Worm (Caenorhabditis elegans) whole organism, L1 larva: Measurements from ENCODE around the gene C55A6.11.
A peak's percentile ranks its signal among the peaks of the same experiment; 100 is the strongest.

ENCODE experiments used
- C16A3.4 ChIP-seq: fragments of 150-350 bp; optimal IDR thresholded peaks from 2 replicates; lab custom pipeline; 2014; ENCODE audit warnings: missing biosample characterization, missing genetic modification characterization
- C34B4.2 ChIP-seq: sonication (generic microtip); optimal IDR thresholded peaks from 2 replicates; lab custom pipeline; 2017; ENCODE audit warnings: mild to moderate bottlenecking, missing genetic modification characterization, missing compliant biosample characterization
- F16B12.6 ChIP-seq: fragments of 150-350 bp; optimal IDR thresholded peaks from 2 replicates; lab custom pipeline; 2014; ENCODE audit warnings: missing biosample characterization, missing genetic modification characterization
- Y116A8C.19 ChIP-seq: sonication (generic microtip); optimal IDR thresholded peaks from 2 replicates; lab custom pipeline; 2016; ENCODE audit warnings: missing compliant biosample characterization, missing genetic modification characterization, borderline replicate concordance
- blmp-1 ChIP-seq: fragments of 150-350 bp; optimal IDR thresholded peaks from 2 replicates; lab custom pipeline; 2014; ENCODE audit warnings: missing biosample characterization, missing genetic modification characterization
- ceh-63 ChIP-seq: fragments of 200-800 bp; sonication (Bioruptor generic); optimal IDR thresholded peaks from 2 replicates; lab custom pipeline; 2018; ENCODE audit warnings: mild to moderate bottlenecking, missing genetic modification characterization, missing compliant biosample characterization
- ceh-82 ChIP-seq, 3 experiments: fragments of 150-350 bp in 1 of 3; sonication (generic microtip) in 2 of 3; optimal IDR thresholded peaks; 2 replicates each; lab custom pipeline; 2014 to 2017; ENCODE audit warnings: missing biosample characterization in 3 of 3, missing genetic modification characterization in 3 of 3
- ceh-88 ChIP-seq: fragments of 200-800 bp; sonication (Bioruptor generic); IDR thresholded peaks from 2 replicates; pipeline ENCODE4 v1.3.6; 2022; ENCODE audit warnings: missing genetic modification characterization, missing compliant biosample characterization
- dpl-1 ChIP-seq, 3 experiments: fragments of 150-350 bp in 2 of 3; sonication (generic microtip) in 1 of 3; optimal IDR thresholded peaks; 2 replicates each; lab custom pipeline; 2014 to 2017; ENCODE audit warnings: missing biosample characterization in 3 of 3, missing genetic modification characterization in 3 of 3, missing genetic modification reagents in 3 of 3
- dsc-1 ChIP-seq: sonication (generic microtip); optimal IDR thresholded peaks from 2 replicates; lab custom pipeline; 2016; ENCODE audit warnings: mild to moderate bottlenecking, missing genetic modification characterization, missing compliant biosample characterization
- efl-1 ChIP-seq, 4 experiments: fragments of 150-350 bp; optimal IDR thresholded peaks in 3 of 4; peaks in 1 of 4; 1 replicate in 1 of 4; 2 replicates in 3 of 4; lab custom pipeline; 2014; ENCODE audit warnings: missing biosample characterization in 2 of 4, missing genetic modification characterization in 2 of 4, missing genetic modification reagents in 2 of 4
- egl-13 ChIP-seq: sonication (generic microtip); optimal IDR thresholded peaks from 2 replicates; lab custom pipeline; 2016; ENCODE audit warnings: missing genotype, missing genetic modification reagents, missing genetic modification characterization, missing compliant biosample characterization
- ets-5 ChIP-seq: fragments of 200-800 bp; sonication (Bioruptor generic); IDR thresholded peaks from 2 replicates; pipeline ENCODE4 v1.3.6; 2022; ENCODE audit warnings: missing genetic modification characterization, missing compliant biosample characterization
- fkh-10 ChIP-seq: sonication (generic microtip); optimal IDR thresholded peaks from 2 replicates; lab custom pipeline; 2017; ENCODE audit warnings: missing biosample characterization, missing genetic modification reagents, missing genetic modification characterization
- fkh-4 ChIP-seq: sonication (generic microtip); optimal IDR thresholded peaks from 2 replicates; lab custom pipeline; 2016; ENCODE audit warnings: missing compliant biosample characterization, missing genetic modification characterization, borderline replicate concordance
- fkh-8 ChIP-seq: sonication (generic microtip); optimal IDR thresholded peaks from 2 replicates; lab custom pipeline; 2016; ENCODE audit warnings: mild to moderate bottlenecking, missing genetic modification characterization, missing compliant biosample characterization
- fos-1 ChIP-seq: fragments of 150-350 bp; optimal IDR thresholded peaks from 2 replicates; lab custom pipeline; 2014; ENCODE audit warnings: missing biosample characterization, missing genetic modification characterization
- hlh-4 ChIP-seq: sonication (generic microtip); optimal IDR thresholded peaks from 2 replicates; lab custom pipeline; 2016; ENCODE audit warnings: mild to moderate bottlenecking, missing genetic modification characterization, missing compliant biosample characterization
- irx-1 ChIP-seq: sonication (generic microtip); optimal IDR thresholded peaks from 2 replicates; lab custom pipeline; 2016; ENCODE audit warnings: missing genetic modification characterization, missing compliant biosample characterization
- isw-1 ChIP-seq: fragments of 200-800 bp; sonication (Bioruptor generic); IDR thresholded peaks from 2 replicates; pipeline ENCODE4 v1.3.6; 2022; ENCODE audit warnings: missing genetic modification characterization, missing compliant biosample characterization
- jun-1 ChIP-seq: fragments of 150-350 bp; optimal IDR thresholded peaks from 2 replicates; lab custom pipeline; 2014; ENCODE audit warnings: missing biosample characterization, missing genetic modification reagents, missing genetic modification characterization
- lin-13 ChIP-seq: fragments of 150-350 bp; optimal IDR thresholded peaks from 2 replicates; lab custom pipeline; 2014; ENCODE audit warnings: missing biosample characterization, missing genetic modification reagents, missing genetic modification characterization
- lin-14 ChIP-seq: fragments of 200-800 bp; sonication (Bioruptor generic); optimal IDR thresholded peaks from 2 replicates; lab custom pipeline; 2018; ENCODE audit warnings: mild to moderate bottlenecking, missing genetic modification characterization, moderate library complexity, missing compliant biosample characterization
- lin-15B ChIP-seq: fragments of 150-350 bp; sonication (generic microtip); optimal IDR thresholded peaks from 3 replicates; lab custom pipeline; 2014; ENCODE audit warnings: missing biosample characterization, missing genetic modification characterization
- lin-35 ChIP-seq, 2 experiments: fragments of 150-350 bp; optimal IDR thresholded peaks; 2 replicates each; lab custom pipeline; 2014; ENCODE audit warnings: missing biosample characterization in 2 of 2, missing genetic modification characterization in 2 of 2, missing genetic modification reagents in 2 of 2
- mdl-1 ChIP-seq, 2 experiments: fragments of 150-350 bp; optimal IDR thresholded peaks; 2 replicates each; lab custom pipeline; 2014 to 2017; ENCODE audit warnings: missing biosample characterization in 2 of 2, missing genetic modification characterization in 2 of 2, inconsistent platforms in 1 of 2
- nhr-12 ChIP-seq: sonication (generic microtip); optimal IDR thresholded peaks from 2 replicates; lab custom pipeline; 2017; ENCODE audit warnings: missing biosample characterization, missing genetic modification characterization
- pag-3 ChIP-seq: sonication (generic microtip); optimal IDR thresholded peaks from 2 replicates; lab custom pipeline; 2017; ENCODE audit warnings: missing genetic modification characterization, mild to moderate bottlenecking, missing compliant biosample characterization, antibody characterized with exemption, borderline replicate concordance; ENCODE audit not compliant: insufficient read depth
- pax-3 ChIP-seq: fragments of 200-800 bp; sonication (Bioruptor generic); optimal IDR thresholded peaks from 2 replicates; lab custom pipeline; 2018; ENCODE audit warnings: mild to moderate bottlenecking, missing genetic modification characterization, moderate library complexity, missing compliant biosample characterization
- pqm-1 ChIP-seq: sonication (generic microtip); optimal IDR thresholded peaks from 3 replicates; lab custom pipeline; 2017; ENCODE audit warnings: missing biosample characterization, missing genetic modification characterization
- skn-1 ChIP-seq: fragments of 150-350 bp; optimal IDR thresholded peaks from 2 replicates; lab custom pipeline; 2014; ENCODE audit warnings: missing biosample characterization, missing genetic modification characterization
- snu-23 ChIP-seq: sonication (generic microtip); optimal IDR thresholded peaks from 2 replicates; lab custom pipeline; 2016; ENCODE audit warnings: missing genetic modification characterization, missing compliant biosample characterization
- sptf-1 ChIP-seq: fragments of 150-350 bp; optimal IDR thresholded peaks from 2 replicates; lab custom pipeline; 2014; ENCODE audit warnings: missing biosample characterization, missing genetic modification characterization
- tlp-1 ChIP-seq: fragments of 150-350 bp; optimal IDR thresholded peaks from 2 replicates; lab custom pipeline; 2014; ENCODE audit warnings: missing biosample characterization, missing genetic modification characterization
- unc-86 ChIP-seq: sonication (generic microtip); optimal IDR thresholded peaks from 2 replicates; lab custom pipeline; 2016; ENCODE audit warnings: missing genetic modification characterization, missing compliant biosample characterization
- unc-98 ChIP-seq: fragments of 200-800 bp; sonication (Bioruptor generic); IDR thresholded peaks from 2 replicates; pipeline ENCODE4 v1.3.6; 2022; ENCODE audit warnings: missing genetic modification characterization, missing compliant biosample characterization
- vab-15 ChIP-seq: sonication (generic microtip); optimal IDR thresholded peaks from 2 replicates; lab custom pipeline; 2017; ENCODE audit warnings: missing genotype, mild to moderate bottlenecking, missing genetic modification characterization, missing compliant biosample characterization
- xbp-1 ChIP-seq: sonication (generic microtip); optimal IDR thresholded peaks from 2 replicates; lab custom pipeline; 2016; ENCODE audit warnings: missing genetic modification characterization, missing compliant biosample characterization
- zip-4 ChIP-seq: fragments of 200-800 bp; sonication (Bioruptor generic); optimal IDR thresholded peaks from 2 replicates; lab custom pipeline; 2018; ENCODE audit warnings: mild to moderate bottlenecking, missing genetic modification characterization, moderate library complexity, missing compliant biosample characterization
- ztf-11 ChIP-seq, 2 experiments: sonication (generic microtip); optimal IDR thresholded peaks; 2 replicates each; lab custom pipeline; 2016 to 2017; ENCODE audit warnings: missing genetic modification characterization in 2 of 2, missing biosample characterization in 1 of 2, missing compliant biosample characterization in 1 of 2

The C55A6.11 gene

ce11 chrV:11548914-11549406 lies 28.6 kb downstream of the C55A6.11 start, which contains the start of the genes F38B7.17 and F38B7.3 (continued):
- TF ChIP-seq isw-1 (peak; percentile 25; the same call in 1 of the 2 replicates), unc-98 (GFP tag; lab: Robert Waterston, UW) (no peak), ceh-88 (GFP tag; lab: Robert Waterston, UW) (no peak), hlh-4 (no peak), dsc-1 (tag; lab: Kevin White, UChicago) (peak; percentile 41), lin-13 (GFP tag; lab: Kevin White, UChicago) (peak; percentile 8), xbp-1 (tag; lab: Kevin White, UChicago) (peak; percentile 61), unc-86 (tag; lab: Kevin White, UChicago) (peak; percentile 42), zip-4 (GFP tag; lab: Kevin White, UChicago) (no peak), nhr-12 (tag; lab: Kevin White, UChicago) (no peak), ztf-11 (tag; optimal IDR thresholded peaks at IDR 0.05; lab: Kevin White, UChicago) (peak in 1 of 2 experiments; percentile 2), skn-1 (tag; lab: Kevin White, UChicago) (peak; percentile 50), egl-13 (tag; lab: Kevin White, UChicago) (no peak), vab-15 (tag; lab: Kevin White, UChicago) (no peak), fkh-4 (no peak), fos-1 (tag; lab: Kevin White, UChicago) (peak; percentile 46), mdl-1 (tag; optimal IDR thresholded peaks at IDR 0.05; lab: Kevin White, UChicago) (peak; percentile 5 to 88), pag-3 (tag; lab: Kevin White, UChicago) (no peak), blmp-1 (peak; percentile 66), fkh-8 (peak; percentile 95)

ce11 chrV:11552379-11552778 lies 32.1 kb downstream of the C55A6.11 start, which contains the start of gene srx-85:
srx-85 (plus strand) TSS chrV:11552679.
- no peak for TF ChIP-seq lin-35 (GFP tag; optimal IDR thresholded peaks at IDR 0.05; lab: Kevin White, UChicago)
- TF ChIP-seq unc-86 (tag; lab: Kevin White, UChicago), result no peak
- TF ChIP-seq ceh-82 (tag; optimal IDR thresholded peaks at IDR 0.05; lab: Kevin White, UChicago), result no peak
- no peak for TF ChIP-seq snu-23 (GFP tag; lab: Kevin White, UChicago)
- TF ChIP-seq jun-1 (tag; lab: Kevin White, UChicago), result no peak
- TF ChIP-seq lin-15B (tag; lab: Kevin White, UChicago), result no peak
- no peak for TF ChIP-seq C34B4.2 (tag; lab: Kevin White, UChicago)
- no peak for TF ChIP-seq C16A3.4 (tag; lab: Kevin White, UChicago)
- TF ChIP-seq Y116A8C.19 (tag; lab: Kevin White, UChicago), result no peak

DNA sequence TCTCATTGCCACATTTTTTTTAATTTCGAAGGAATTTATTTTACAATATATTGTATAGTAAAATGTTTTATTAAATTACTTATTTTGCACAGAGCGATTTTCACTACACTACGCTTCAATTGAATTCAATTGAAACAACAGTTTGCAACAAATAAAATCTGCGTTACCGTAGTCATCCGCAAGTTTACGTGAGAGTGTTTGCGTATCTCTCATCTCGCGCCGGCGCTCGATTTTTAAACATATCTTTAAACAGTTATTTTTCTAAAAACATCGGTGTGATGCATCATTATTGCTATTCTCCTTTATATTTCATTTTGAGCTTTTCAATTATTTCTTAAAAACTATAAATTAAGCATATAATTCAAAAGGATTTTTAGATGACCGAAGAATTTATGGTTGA lies 33.9 kb downstream of the C55A6.11 start, which contains the start of gene duo-1:
Gene duo-1, plus strand, starts transcription at position 371 of the 400 bp plus-strand sequence.
- no peak for TF ChIP-seq fkh-8
- TF ChIP-seq F16B12.6, result peak; percentile 23
- TF ChIP-seq efl-1 (optimal IDR thresholded peaks at IDR 0.05; lab: Kevin White, UChicago), result peak in 1 of 2 experiments; percentile 57
- no peak for TF ChIP-seq efl-1 (GFP tag; optimal IDR thresholded peaks at IDR 0.05 in 1 of 2; lab: Kevin White, UChicago)
- no peak for TF ChIP-seq pqm-1 (tag; lab: Kevin White, UChicago)
- TF ChIP-seq irx-1 (tag; lab: Kevin White, UChicago), result no peak
- TF ChIP-seq pax-3 (tag; lab: Kevin White, UChicago), result no peak
- TF ChIP-seq C34B4.2 (tag; lab: Kevin White, UChicago), result no peak
- TF ChIP-seq dpl-1 (GFP tag; optimal IDR thresholded peaks at IDR 0.05; lab: Kevin White, UChicago), result peak in 1 of 3 experiments; percentile 5

DNA sequence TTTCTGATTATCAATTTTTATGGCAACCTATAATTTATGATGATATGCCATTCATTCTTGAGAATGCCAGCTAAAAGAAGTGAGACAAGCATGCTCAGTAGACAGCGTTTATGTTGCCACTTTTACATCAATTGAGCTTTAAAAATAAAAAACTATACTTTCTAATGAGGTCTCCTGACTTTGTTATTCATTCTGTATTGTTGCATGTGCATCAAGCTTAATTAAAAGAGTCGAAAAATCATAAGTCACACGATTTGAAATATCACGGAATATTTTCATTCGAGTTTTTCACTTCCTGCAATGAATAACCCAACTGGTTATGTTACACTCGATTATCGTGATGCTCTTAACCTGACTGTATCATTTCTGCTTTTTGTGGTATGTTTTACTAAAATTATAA lies 42.3 kb downstream of the C55A6.11 start, which contains the start of gene srx-86:
Gene srx-86, plus strand, starts transcription at position 301 of the 400 bp plus-strand sequence.
- TF ChIP-seq ceh-63 (no peak), sptf-1 (no peak), pag-3 (tag; lab: Kevin White, UChicago) (no peak), ets-5 (GFP tag; lab: Robert Waterston, UW) (no peak), irx-1 (tag; lab: Kevin White, UChicago) (no peak), tlp-1 (tag; lab: Kevin White, UChicago) (no peak), fkh-10 (no peak), xbp-1 (tag; lab: Kevin White, UChicago) (no peak), egl-13 (tag; lab: Kevin White, UChicago) (no peak), Y116A8C.19 (tag; lab: Kevin White, UChicago) (no peak), lin-14 (GFP tag; lab: Kevin White, UChicago) (no peak)
- TF ChIP-seq, all 84 proteins: peak for 0
